Worm (Caenorhabditis elegans) whole organism, mixed stage, embryonic: Measurements from ENCODE around the gene srt-34.

ENCODE experiments used
- blmp-1 ChIP-seq: fragments of 150-350 bp; optimal IDR thresholded peaks from 2 replicates; lab custom pipeline; 2014; ENCODE audit warnings: missing biosample characterization, missing genetic modification characterization
- ceh-39 ChIP-seq: fragments of 150-350 bp; optimal IDR thresholded peaks from 2 replicates; lab custom pipeline; 2014; ENCODE audit warnings: missing biosample characterization, missing genetic modification characterization
- ceh-43 ChIP-seq: fragments of 200-800 bp; sonication (Bioruptor generic); optimal IDR thresholded peaks from 2 replicates; lab custom pipeline; 2018; ENCODE audit warnings: mild to moderate bottlenecking, missing genetic modification characterization, moderate library complexity, missing compliant biosample characterization
- pha-4 ChIP-seq: fragments of 150-350 bp; optimal IDR thresholded peaks from 2 replicates; lab custom pipeline; 2018; ENCODE audit warnings: missing biosample characterization, missing genetic modification reagents, missing genetic modification characterization
- sem-2 ChIP-seq: fragments of 200-800 bp; sonication (Bioruptor generic); optimal IDR thresholded peaks from 2 replicates; lab custom pipeline; 2018; ENCODE audit warnings: mild to moderate bottlenecking, missing genetic modification characterization, missing compliant biosample characterization
- unc-120 ChIP-seq: sonication (generic microtip); optimal IDR thresholded peaks from 2 replicates; lab custom pipeline; 2017; ENCODE audit warnings: missing genetic modification characterization, missing compliant biosample characterization; ENCODE audit not compliant: poor library complexity, severe bottlenecking
- unc-39 ChIP-seq: fragments of 150-350 bp; optimal IDR thresholded peaks from 2 replicates; lab custom pipeline; 2014; ENCODE audit warnings: missing biosample characterization, missing genetic modification characterization
- unc-62 ChIP-seq: fragments of 150-350 bp; optimal IDR thresholded peaks from 2 replicates; lab custom pipeline; 2014; ENCODE audit warnings: missing biosample characterization, missing genetic modification reagents, missing genetic modification characterization
- ztf-11 ChIP-seq: fragments of 150-350 bp; optimal IDR thresholded peaks from 2 replicates; lab custom pipeline; 2014; ENCODE audit warnings: missing biosample characterization, missing genetic modification characterization

- TF ChIP-seq pha-4 (tag; lab: Kevin White, UChicago) (no peak), unc-39 (no peak), ztf-11 (tag; lab: Kevin White, UChicago) (no peak), blmp-1 (tag; lab: Kevin White, UChicago) (no peak), sem-2 (GFP tag; lab: Kevin White, UChicago) (no peak), unc-120 (tag; lab: Kevin White, UChicago) (no peak), unc-62 (GFP tag; lab: Kevin White, UChicago) (no peak), ceh-39 (no peak), ceh-43 (GFP tag; lab: Kevin White, UChicago) (no peak)
Observed at ce11 chrV:2825978-2826377, 8.0 kb upstream of the srt-34 start.
